Worm (Caenorhabditis elegans) whole organism, L4 larva: ENCODE results near the gene spat-1.

ENCODE experiments used
- F26F4.8 ChIP-seq: fragments of 200-800 bp; sonication (Bioruptor generic); conservative IDR thresholded peaks from 2 replicates; pipeline ENCODE4 v1.3.6; 2022; ENCODE audit warnings: missing genetic modification characterization, missing compliant biosample characterization
- F37D6.2 ChIP-seq: sonication (generic microtip); optimal IDR thresholded peaks from 2 replicates; lab custom pipeline; 2016; ENCODE audit warnings: mild to moderate bottlenecking, missing genetic modification characterization, missing compliant biosample characterization
- F44E2.7 ChIP-seq: fragments of 200-800 bp; sonication (Bioruptor generic); IDR thresholded peaks from 2 replicates; pipeline ENCODE4 v2.1.2; 2022; ENCODE audit warnings: missing genetic modification characterization, missing compliant biosample characterization
- F49E8.2 ChIP-seq: sonication (generic microtip); optimal IDR thresholded peaks from 2 replicates; lab custom pipeline; 2016; ENCODE audit warnings: missing compliant biosample characterization, mild to moderate bottlenecking, missing genetic modification characterization, borderline replicate concordance
- R02D3.7 ChIP-seq: fragments of 150-350 bp; sonication (generic microtip); optimal IDR thresholded peaks from 3 replicates; lab custom pipeline; 2014; ENCODE audit warnings: missing biosample characterization, missing genetic modification characterization
- Y105C5A.15 ChIP-seq: fragments of 200-800 bp; sonication (Bioruptor generic); IDR thresholded peaks from 2 replicates; pipeline ENCODE4 v1.3.6; 2022; ENCODE audit warnings: missing genetic modification characterization, missing compliant biosample characterization
- Y5F2A.4 ChIP-seq: fragments of 200-800 bp; sonication (Bioruptor generic); optimal IDR thresholded peaks from 2 replicates; lab custom pipeline; 2018; ENCODE audit warnings: mild to moderate bottlenecking, missing genetic modification characterization, missing compliant biosample characterization
- Y75B8A.6 ChIP-seq: fragments of 200-800 bp; sonication (Bioruptor generic); IDR thresholded peaks from 2 replicates; pipeline ENCODE4 v1.3.6; 2022; ENCODE audit warnings: missing genetic modification reagents, missing genetic modification characterization, missing compliant biosample characterization
- aha-1 ChIP-seq: fragments of 150-350 bp; peaks from one replicate; lab custom pipeline; 2014; ENCODE audit warnings: missing biosample characterization, missing genetic modification characterization
- arid-1 ChIP-seq: fragments of 200-800 bp; sonication (Bioruptor generic); conservative IDR thresholded peaks from 2 replicates; pipeline ENCODE4 v1.3.6; 2022; ENCODE audit warnings: missing genetic modification reagents, missing genetic modification characterization, missing compliant biosample characterization
- ceh-28 ChIP-seq: fragments of 150-350 bp; optimal IDR thresholded peaks from 2 replicates; lab custom pipeline; 2014; ENCODE audit warnings: missing biosample characterization, missing genetic modification reagents, missing genetic modification characterization
- ceh-44 ChIP-seq: fragments of 200-800 bp; sonication (Bioruptor generic); IDR thresholded peaks from 2 replicates; pipeline ENCODE4 v1.3.6; 2022; ENCODE audit warnings: missing genetic modification reagents, missing genetic modification characterization, missing compliant biosample characterization
- ceh-82 ChIP-seq: sonication (generic microtip); optimal IDR thresholded peaks from 2 replicates; lab custom pipeline; 2017; ENCODE audit warnings: missing biosample characterization, missing genetic modification characterization
- daf-16 ChIP-seq, 3 experiments: sonication (generic microtip); optimal IDR thresholded peaks; 2 replicates each; lab custom pipeline; 2016 to 2017; ENCODE audit warnings: missing genetic modification characterization in 3 of 3, missing genetic modification reagents in 3 of 3, mild to moderate bottlenecking in 2 of 3, missing compliant biosample characterization in 2 of 3, missing biosample characterization in 1 of 3, moderate library complexity in 1 of 3
- daf-19 ChIP-seq: fragments of 200-800 bp; sonication (Bioruptor generic); conservative IDR thresholded peaks from 2 replicates; pipeline ENCODE4 v1.3.6; 2022; ENCODE audit warnings: missing genetic modification characterization, missing compliant biosample characterization
- dpl-1 ChIP-seq: fragments of 150-350 bp; optimal IDR thresholded peaks from 2 replicates; lab custom pipeline; 2014; ENCODE audit warnings: missing biosample characterization, missing genetic modification reagents, missing genetic modification characterization
- dve-1 ChIP-seq: sonication (generic microtip); optimal IDR thresholded peaks from 2 replicates; lab custom pipeline; 2017; ENCODE audit warnings: antibody characterized with exemption, mild to moderate bottlenecking, missing genetic modification characterization, missing compliant biosample characterization; ENCODE audit not compliant: insufficient read depth
- gei-8 ChIP-seq: fragments of 200-800 bp; sonication (Bioruptor generic); optimal IDR thresholded peaks from 2 replicates; lab custom pipeline; 2018; ENCODE audit warnings: mild to moderate bottlenecking, missing genetic modification characterization, missing compliant biosample characterization
- hlh-30 ChIP-seq: sonication (generic microtip); optimal IDR thresholded peaks from 2 replicates; lab custom pipeline; 2017; ENCODE audit warnings: antibody characterized with exemption, mild to moderate bottlenecking, missing genetic modification characterization, missing compliant biosample characterization; ENCODE audit not compliant: insufficient read depth
- lim-7 ChIP-seq: fragments of 200-800 bp; sonication (Bioruptor generic); IDR thresholded peaks from 2 replicates; pipeline ENCODE4 v1.3.6; 2022; ENCODE audit warnings: missing genetic modification characterization, missing compliant biosample characterization
- lin-1 ChIP-seq: fragments of 200-800 bp; sonication (Bioruptor generic); IDR thresholded peaks from 2 replicates; pipeline ENCODE4 v1.3.6; 2022; ENCODE audit warnings: missing genetic modification reagents, missing genetic modification characterization, missing compliant biosample characterization
- lin-38 ChIP-seq: fragments of 200-800 bp; sonication (Bioruptor generic); IDR thresholded peaks from 2 replicates; pipeline ENCODE4 v1.3.6; 2022; ENCODE audit warnings: missing genetic modification reagents, missing genetic modification characterization, missing compliant biosample characterization
- lin-39 ChIP-seq: fragments of 150-350 bp; optimal IDR thresholded peaks from 2 replicates; lab custom pipeline; 2014; ENCODE audit warnings: missing biosample characterization, missing genetic modification reagents, missing genetic modification characterization
- lir-3 ChIP-seq: sonication (generic microtip); optimal IDR thresholded peaks from 2 replicates; lab custom pipeline; 2016; ENCODE audit warnings: mild to moderate bottlenecking, missing genetic modification characterization, missing compliant biosample characterization
- mdl-1 ChIP-seq, 2 experiments: fragments of 150-350 bp in 1 of 2; sonication (generic microtip) in 1 of 2; optimal IDR thresholded peaks; 2 replicates each; lab custom pipeline; 2014 to 2017; ENCODE audit warnings: missing biosample characterization in 2 of 2, missing genetic modification characterization in 2 of 2
- mep-1 ChIP-seq: fragments of 150-350 bp; sonication (generic microtip); optimal IDR thresholded peaks from 3 replicates; lab custom pipeline; 2014; ENCODE audit warnings: missing biosample characterization, missing genetic modification characterization
- mxl-3 ChIP-seq: fragments of 200-800 bp; sonication (Bioruptor generic); optimal IDR thresholded peaks from 2 replicates; lab custom pipeline; 2018; ENCODE audit warnings: mild to moderate bottlenecking, missing genetic modification characterization, missing compliant biosample characterization
- nhr-10 ChIP-seq: fragments of 150-350 bp; optimal IDR thresholded peaks from 2 replicates; lab custom pipeline; 2014; ENCODE audit warnings: missing biosample characterization, missing genetic modification characterization
- nhr-25 ChIP-seq: sonication (generic microtip); optimal IDR thresholded peaks from 2 replicates; lab custom pipeline; 2017; ENCODE audit warnings: missing genetic modification characterization, mild to moderate bottlenecking, missing compliant biosample characterization, antibody characterized with exemption, moderate library complexity, borderline replicate concordance; ENCODE audit not compliant: insufficient read depth
- nhr-28 ChIP-seq: fragments of 150-350 bp; optimal IDR thresholded peaks from 2 replicates; lab custom pipeline; 2014; ENCODE audit warnings: missing biosample characterization, missing genetic modification characterization
- nhr-42 ChIP-seq: fragments of 200-800 bp; sonication (Bioruptor generic); IDR thresholded peaks from 2 replicates; pipeline ENCODE4 v1.3.6; 2022; ENCODE audit warnings: missing genetic modification characterization, missing compliant biosample characterization
- pha-4 ChIP-seq, 2 experiments: fragments of 150-350 bp in 1 of 2; fragments of 200-800 bp in 1 of 2; sonication (Bioruptor generic) in 1 of 2; IDR thresholded peaks in 1 of 2; optimal IDR thresholded peaks in 1 of 2; 2 replicates each; pipeline versions ENCODE4 v1.3.6 to Lab custom; 2014 to 2022; ENCODE audit warnings: missing genetic modification characterization in 2 of 2, missing genetic modification reagents in 2 of 2, missing biosample characterization in 1 of 2, missing compliant biosample characterization in 1 of 2
- pqm-1 ChIP-seq: sonication (generic microtip); optimal IDR thresholded peaks from 2 replicates; lab custom pipeline; 2017; ENCODE audit warnings: missing biosample characterization, missing genetic modification characterization
- rbr-2 ChIP-seq: sonication (generic microtip); optimal IDR thresholded peaks from 2 replicates; lab custom pipeline; 2016; ENCODE audit warnings: missing genotype, missing genetic modification characterization, missing compliant biosample characterization
- saeg-2 ChIP-seq: fragments of 200-800 bp; sonication (Bioruptor generic); IDR thresholded peaks from 2 replicates; pipeline ENCODE4 v1.3.6; 2022; ENCODE audit warnings: missing genetic modification reagents, missing genetic modification characterization, missing compliant biosample characterization
- set-16 ChIP-seq: fragments of 200-800 bp; sonication (Bioruptor generic); IDR thresholded peaks from 2 replicates; pipeline ENCODE4 v1.3.6; 2022; ENCODE audit warnings: missing genetic modification reagents, missing genetic modification characterization, missing compliant biosample characterization
- skn-1 ChIP-seq: fragments of 150-350 bp; optimal IDR thresholded peaks from 2 replicates; lab custom pipeline; 2014; ENCODE audit warnings: missing biosample characterization, missing genetic modification characterization
- snpc-1.2 ChIP-seq: fragments of 200-800 bp; sonication (Bioruptor generic); IDR thresholded peaks from 2 replicates; pipeline ENCODE4 v1.3.6; 2022; ENCODE audit warnings: missing genetic modification reagents, missing genetic modification characterization, missing compliant biosample characterization
- snpc-4 ChIP-seq: fragments of 150-350 bp; optimal IDR thresholded peaks from 2 replicates; lab custom pipeline; 2014; ENCODE audit warnings: missing biosample characterization, missing genetic modification characterization
- spr-1 ChIP-seq: sonication (generic microtip); optimal IDR thresholded peaks from 2 replicates; lab custom pipeline; 2016; ENCODE audit warnings: mild to moderate bottlenecking, missing genetic modification characterization, missing compliant biosample characterization
- tag-97 ChIP-seq: fragments of 200-800 bp; sonication (Bioruptor generic); IDR thresholded peaks from 2 replicates; pipeline ENCODE4 v1.3.6; 2022; ENCODE audit warnings: missing genetic modification characterization, missing compliant biosample characterization
- unc-39 ChIP-seq: sonication (generic microtip); optimal IDR thresholded peaks from 2 replicates; lab custom pipeline; 2017; ENCODE audit warnings: missing biosample characterization, missing genetic modification characterization
- unc-62 ChIP-seq, 3 experiments: fragments of 150-350 bp in 1 of 3; sonication (generic microtip); optimal IDR thresholded peaks in 2 of 3; peaks in 1 of 3; 1 replicate in 1 of 3; 2 replicates in 2 of 3; lab custom pipeline; 2014 to 2017; ENCODE audit warnings: missing biosample characterization in 3 of 3, missing genetic modification characterization in 3 of 3, missing genetic modification reagents in 3 of 3, missing genotype in 1 of 3
- zag-1 ChIP-seq: fragments of 150-350 bp; optimal IDR thresholded peaks from 2 replicates; lab custom pipeline; 2014; ENCODE audit warnings: missing biosample characterization, missing genetic modification characterization
- zfp-3 ChIP-seq: fragments of 200-800 bp; sonication (Bioruptor generic); conservative IDR thresholded peaks from 2 replicates; pipeline ENCODE4 v1.3.6; 2022; ENCODE audit warnings: missing genetic modification reagents, missing genetic modification characterization, missing compliant biosample characterization
- ztf-7 ChIP-seq: fragments of 150-350 bp; optimal IDR thresholded peaks from 2 replicates; lab custom pipeline; 2014; ENCODE audit warnings: missing biosample characterization, missing genetic modification characterization

The spat-1 gene

DNA sequence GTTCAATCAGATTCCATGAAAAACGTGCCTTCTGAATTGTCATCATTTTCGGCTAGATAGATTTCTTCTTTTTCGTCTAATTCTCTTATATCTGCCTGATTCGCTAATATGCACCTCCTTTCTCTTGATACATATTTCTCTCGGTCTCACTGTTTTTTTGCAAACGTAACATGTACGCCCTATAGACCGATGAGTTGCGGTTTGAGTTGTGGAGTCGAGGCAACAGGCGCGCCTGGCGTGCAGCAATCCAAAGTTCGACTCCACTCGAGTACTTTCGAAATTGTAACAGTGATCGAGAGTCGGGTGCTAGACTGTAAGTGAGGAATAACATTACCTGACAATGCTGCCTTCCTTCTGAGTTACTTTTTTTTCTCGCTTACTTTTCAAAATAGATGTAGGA lies 31.7 kb upstream of the spat-1 start (continued):
- TF ChIP-seq R02D3.7 (peak; percentile 7), zfp-3 (GFP tag; lab: Robert Waterston, UW) (peak; percentile 86), rbr-2 (peak; percentile 77), snpc-4 (tag; lab: Kevin White, UChicago) (peak; percentile 66), nhr-10 (peak; percentile 63), ceh-44 (GFP tag; lab: Robert Waterston, UW) (peak; percentile 90), mep-1 (tag; lab: Kevin White, UChicago) (peak; percentile 83), unc-62 (GFP tag; optimal IDR thresholded peaks at IDR 0.05 in 1 of 2; lab: Kevin White, UChicago) (peak in 1 of 2 experiments; percentile 93), unc-62 (tag; optimal IDR thresholded peaks at IDR 0.05; lab: Kevin White, UChicago) (no peak), snpc-1.2 (GFP tag; lab: Robert Waterston, UW) (peak; percentile 81), daf-16 (GFP tag; optimal IDR thresholded peaks at IDR 0.05; lab: Kevin White, UChicago) (peak; percentile 60 to 92), daf-16 (tag; optimal IDR thresholded peaks at IDR 0.05; lab: Kevin White, UChicago) (peak; percentile 77), nhr-25 (peak; percentile 80), dpl-1 (GFP tag; lab: Kevin White, UChicago) (peak; percentile 68), gei-8 (GFP tag; lab: Kevin White, UChicago) (peak; percentile 89), lin-39 (tag; lab: Kevin White, UChicago) (no peak), Y5F2A.4 (GFP tag; lab: Kevin White, UChicago) (peak; percentile 76)

DNA sequence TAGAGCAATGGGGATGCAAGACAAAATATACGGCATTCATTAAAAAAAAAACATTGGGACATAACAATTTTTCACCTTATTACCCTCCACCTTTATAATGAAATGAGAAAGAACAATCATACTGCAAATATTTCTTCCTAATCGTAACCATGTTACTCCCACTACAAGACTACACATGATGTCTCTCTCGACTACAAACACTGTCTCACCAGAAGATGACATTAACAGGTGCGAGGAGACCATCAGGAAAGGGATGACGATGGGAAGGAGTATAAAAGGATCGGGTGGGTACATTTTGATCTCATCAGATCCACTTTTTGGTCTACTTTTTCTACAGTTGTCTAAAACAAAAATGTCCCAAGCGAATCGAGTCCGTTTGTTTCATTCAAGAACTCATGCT lies 30.7 kb upstream of the spat-1 start, which contains the start of gene dhs-8:
TSS of gene dhs-8 (plus strand) at position 179 of the 400 bp plus-strand sequence.
- TF ChIP-seq hlh-30 (tag; lab: Kevin White, UChicago) (peak; percentile 9), nhr-28 (tag; lab: Kevin White, UChicago) (peak; percentile 99), arid-1 (GFP tag; lab: Robert Waterston, UW) (no peak), aha-1 (tag; lab: Kevin White, UChicago) (peak; percentile 48)

DNA sequence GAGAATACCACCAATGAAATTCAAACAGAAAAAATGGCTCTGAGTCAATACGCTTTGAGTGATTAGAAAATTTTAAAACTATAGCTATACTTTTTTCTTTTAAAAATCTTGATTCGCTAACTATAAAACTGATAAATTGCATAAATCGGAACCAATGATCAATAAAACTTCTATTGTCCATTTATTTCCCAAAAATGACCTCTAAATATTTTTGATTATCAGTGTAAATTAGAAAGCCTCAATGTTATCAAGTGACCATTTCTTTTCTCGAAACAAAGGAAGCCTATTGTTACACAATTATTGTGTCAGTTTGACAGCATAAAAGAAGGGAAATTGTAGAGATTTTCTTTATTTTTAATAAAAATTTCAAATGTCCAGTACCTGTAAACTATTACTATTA lies 28.4 kb upstream of the spat-1 start, which contains the start of gene K10H10.4:
TSS of gene K10H10.4 (plus strand) at position 301 of the 400 bp plus-strand sequence.
- TF ChIP-seq zag-1 (tag; lab: Kevin White, UChicago), result no peak
- no peak for TF ChIP-seq ceh-28 (tag; lab: Kevin White, UChicago)
- no peak for TF ChIP-seq spr-1
- TF ChIP-seq R02D3.7, result no peak
- no peak for TF ChIP-seq lim-7 (GFP tag; lab: Robert Waterston, UW)
- no peak for TF ChIP-seq daf-19
- no peak for TF ChIP-seq lin-38
- TF ChIP-seq unc-39 (tag; lab: Kevin White, UChicago), result no peak
- no peak for TF ChIP-seq mdl-1 (tag; optimal IDR thresholded peaks at IDR 0.05; lab: Kevin White, UChicago)
- TF ChIP-seq F37D6.2 (tag; lab: Kevin White, UChicago), result no peak
- no peak for TF ChIP-seq Y105C5A.15 (GFP tag; lab: Robert Waterston, UW)
- TF ChIP-seq mxl-3 (GFP tag; lab: Kevin White, UChicago), result no peak
- TF ChIP-seq dve-1 (tag; lab: Kevin White, UChicago), result no peak
- no peak for TF ChIP-seq skn-1 (tag; lab: Kevin White, UChicago)
- TF ChIP-seq pha-4 (GFP tag; IDR thresholded peaks at IDR 0.05; lab: Robert Waterston, UW), result no peak
- no peak for TF ChIP-seq pha-4 (tag; optimal IDR thresholded peaks at IDR 0.05; lab: Kevin White, UChicago)
- TF ChIP-seq ceh-82 (tag; lab: Kevin White, UChicago), result no peak
- TF ChIP-seq F26F4.8, result no peak

DNA sequence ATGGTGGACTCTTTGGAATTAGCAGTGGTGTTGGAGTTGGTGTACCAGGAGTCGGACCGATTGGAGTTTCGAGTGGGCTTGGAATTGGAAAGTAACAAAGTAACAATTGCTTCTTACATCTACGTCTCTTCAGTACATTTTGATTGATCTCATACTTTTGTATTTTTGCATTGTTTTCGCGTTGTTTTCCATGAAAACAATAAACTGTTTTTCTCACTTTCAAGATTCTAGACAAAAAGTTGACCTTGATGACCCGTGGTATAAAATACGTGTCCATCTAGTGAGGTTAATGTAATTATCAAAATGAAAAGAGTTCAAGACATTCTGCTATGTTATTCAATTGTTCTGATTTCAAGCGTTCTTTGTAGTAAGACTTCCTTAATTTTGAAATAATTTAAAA lies 27.1 kb upstream of the spat-1 start, which contains the start of gene K10H10.5:
TSS of gene K10H10.5 (plus strand) at position 301 of the 400 bp plus-strand sequence.
- TF ChIP-seq daf-19 (no peak), Y75B8A.6 (no peak), nhr-25 (no peak), pqm-1 (tag; lab: Kevin White, UChicago) (no peak), lir-3 (no peak), tag-97 (GFP tag; lab: Robert Waterston, UW) (no peak), lin-1 (GFP tag; lab: Robert Waterston, UW) (no peak), F49E8.2 (no peak), F44E2.7 (GFP tag; lab: Robert Waterston, UW) (no peak), saeg-2 (GFP tag; lab: Robert Waterston, UW) (no peak), set-16 (no peak), nhr-42 (no peak), nhr-10 (no peak), ztf-7 (tag; lab: Kevin White, UChicago) (no peak)
- TF ChIP-seq, all 104 proteins: peak for 0
